Fruit fly (Drosophila melanogaster) whole organism, embryonic: ENCODE results near the gene Rlb1.

Source experiments
- CG2120 ChIP-seq: fragments of 200-800 bp; sonication (Bioruptor generic); optimal IDR thresholded peaks from 3 replicates; lab custom pipeline; 2016; ENCODE audit warnings: missing biosample characterization, missing genetic modification characterization
- CG32532 ChIP-seq: fragments of 200-800 bp; sonication (Bioruptor generic); IDR thresholded peaks from 2 replicates; pipeline ENCODE4 v1.3.6; 2022; ENCODE audit warnings: missing biosample characterization, missing genetic modification characterization

DNA sequence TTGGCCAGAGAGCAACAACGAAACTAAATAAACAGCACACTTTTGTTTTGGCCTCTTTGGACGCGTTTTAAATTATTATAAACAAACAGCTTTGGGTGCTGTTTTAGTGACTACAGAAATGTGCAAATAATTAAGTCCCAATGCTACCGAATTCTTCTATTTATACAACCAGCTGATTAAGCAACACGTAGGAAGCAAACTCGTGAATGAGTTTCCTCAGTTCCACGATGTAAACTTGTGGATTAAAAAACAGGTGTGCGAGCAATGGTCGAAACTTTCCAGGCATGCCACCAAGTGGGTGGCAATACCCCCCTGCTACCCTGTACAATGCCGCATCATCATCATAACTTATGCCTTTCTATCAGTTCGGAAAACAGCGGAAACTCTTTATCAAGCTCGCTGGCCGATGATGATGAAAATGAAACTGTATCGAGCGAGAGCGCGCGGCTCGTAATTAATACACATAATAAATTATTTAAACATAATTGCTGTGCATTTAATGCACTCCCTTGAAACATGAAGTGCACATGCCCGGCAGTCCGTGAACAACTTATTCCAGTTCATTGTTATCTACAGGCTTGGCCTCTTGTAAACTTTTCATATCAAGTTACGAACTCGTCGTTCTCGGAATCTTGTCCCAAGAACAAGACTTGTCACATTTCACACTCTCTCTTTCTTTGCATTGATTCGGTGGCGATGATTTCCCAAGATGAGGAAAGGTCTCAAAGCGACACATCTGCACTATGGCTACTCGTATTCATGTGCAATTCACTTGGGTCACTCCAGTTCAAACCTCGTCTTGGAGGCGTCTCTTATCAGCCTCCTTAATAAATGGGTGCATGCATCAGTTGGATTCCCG lies 12.7 kb upstream of the Rlb1 start:
- TF ChIP-seq CG2120 (no peak), CG32532 (GFP tag; lab: Robert Waterston, UW) (no peak)
